Fruit fly (Drosophila melanogaster) whole organism, embryonic: ENCODE data around the gene MtnC.

Experiments
- Aef1 ChIP-seq: fragments of 200-800 bp; sonication (Bioruptor generic); IDR thresholded peaks from 3 replicates; pipeline ENCODE4 v1.3.6; 2022; ENCODE audit warnings: missing biosample characterization, missing genetic modification characterization
- CG10366 ChIP-seq: fragments of 200-800 bp; sonication (Bioruptor generic); IDR thresholded peaks from 2 replicates; pipeline ENCODE4 v1.3.6; 2022; ENCODE audit warnings: missing biosample characterization, missing genetic modification characterization
- CG10959 ChIP-seq: fragments of 200-800 bp; sonication (Bioruptor generic); IDR thresholded peaks from 2 replicates; pipeline ENCODE4 v1.3.6; 2022; ENCODE audit warnings: missing biosample characterization, missing genetic modification characterization
- CG11560 ChIP-seq: fragments of 200-800 bp; sonication (Bioruptor generic); IDR thresholded peaks from 3 replicates; pipeline ENCODE4 v1.3.6; 2022; ENCODE audit warnings: missing biosample characterization, missing genetic modification characterization
- CG11723 ChIP-seq: fragments of 200-800 bp; sonication (Bioruptor generic); optimal IDR thresholded peaks from 2 replicates; lab custom pipeline; 2017; ENCODE audit warnings: missing biosample characterization, mild to moderate bottlenecking, missing genetic modification characterization
- CG12155 ChIP-seq: fragments of 200-800 bp; sonication (Bioruptor generic); optimal IDR thresholded peaks from 3 replicates; lab custom pipeline; 2016; ENCODE audit warnings: missing biosample characterization, missing genetic modification characterization
- CG13123 ChIP-seq: fragments of 200-800 bp; sonication (Bioruptor generic); optimal IDR thresholded peaks from 2 replicates; lab custom pipeline; 2016; ENCODE audit warnings: missing biosample characterization, missing genetic modification characterization
- CG13296 ChIP-seq: fragments of 200-800 bp; sonication (Bioruptor generic); optimal IDR thresholded peaks from 3 replicates; lab custom pipeline; 2018; ENCODE audit warnings: missing biosample characterization, mild to moderate bottlenecking, missing genetic modification characterization
- CG1603 ChIP-seq: fragments of 200-800 bp; sonication (Bioruptor generic); optimal IDR thresholded peaks from 2 replicates; lab custom pipeline; 2019; ENCODE audit warnings: missing biosample characterization, mild to moderate bottlenecking, missing genetic modification characterization, moderate library complexity
- CG2120 ChIP-seq: fragments of 200-800 bp; sonication (Bioruptor generic); optimal IDR thresholded peaks from 3 replicates; lab custom pipeline; 2016; ENCODE audit warnings: missing biosample characterization, missing genetic modification characterization
- CG2202 ChIP-seq: fragments of 200-800 bp; sonication (Bioruptor generic); optimal IDR thresholded peaks from 2 replicates; lab custom pipeline; 2018; ENCODE audit warnings: missing biosample characterization, mild to moderate bottlenecking, missing genetic modification characterization
- CG31441 ChIP-seq: fragments of 200-800 bp; sonication (Bioruptor generic); IDR thresholded peaks from 2 replicates; pipeline ENCODE4 v1.3.6; 2022; ENCODE audit warnings: missing biosample characterization, missing genetic modification characterization
- CG3163 ChIP-seq: fragments of 200-800 bp; sonication (Bioruptor generic); optimal IDR thresholded peaks from 3 replicates; lab custom pipeline; 2016; ENCODE audit warnings: missing biosample characterization, missing genetic modification characterization
- CG32772 ChIP-seq: fragments of 200-800 bp; sonication (Bioruptor generic); IDR thresholded peaks from 2 replicates; pipeline ENCODE4 v1.3.6; 2022; ENCODE audit warnings: missing biosample characterization, missing genetic modification characterization
- CG3407 ChIP-seq: fragments of 200-800 bp; sonication (Bioruptor generic); optimal IDR thresholded peaks from 2 replicates; lab custom pipeline; 2018; ENCODE audit warnings: missing biosample characterization, mild to moderate bottlenecking, missing genetic modification characterization
- CG4707 ChIP-seq: fragments of 200-800 bp; sonication (Bioruptor generic); optimal IDR thresholded peaks from 2 replicates; lab custom pipeline; 2018; ENCODE audit warnings: missing biosample characterization, mild to moderate bottlenecking, missing genetic modification characterization, moderate library complexity
- CG6272 ChIP-seq: fragments of 200-800 bp; sonication (Bioruptor generic); IDR thresholded peaks from 2 replicates; pipeline ENCODE4 v1.3.6; 2022; ENCODE audit warnings: missing biosample characterization, missing genetic modification characterization
- CG6765 ChIP-seq: fragments of 200-800 bp; sonication (Bioruptor generic); optimal IDR thresholded peaks from 3 replicates; lab custom pipeline; 2017; ENCODE audit warnings: missing biosample characterization, mild to moderate bottlenecking, missing genetic modification characterization
- CG7556 ChIP-seq: fragments of 200-800 bp; sonication (Bioruptor generic); optimal IDR thresholded peaks from 2 replicates; lab custom pipeline; 2017; ENCODE audit warnings: missing biosample characterization, mild to moderate bottlenecking, missing genetic modification characterization
- CG7963 ChIP-seq: fragments of 200-800 bp; sonication (Bioruptor generic); IDR thresholded peaks from 3 replicates; pipeline ENCODE4 v1.3.6; 2022; ENCODE audit warnings: missing biosample characterization, missing genetic modification characterization; ENCODE audit not compliant: partially characterized antibody
- CG8765 ChIP-seq: fragments of 200-800 bp; sonication (Bioruptor generic); IDR thresholded peaks from 2 replicates; pipeline ENCODE4 v1.3.6; 2022; ENCODE audit warnings: missing biosample characterization, missing genetic modification characterization
- CG8944 ChIP-seq: fragments of 200-800 bp; sonication (Bioruptor generic); optimal IDR thresholded peaks from 3 replicates; lab custom pipeline; 2016; ENCODE audit warnings: missing biosample characterization, missing genetic modification characterization
- CG9609 ChIP-seq: fragments of 200-800 bp; sonication (Bioruptor generic); optimal IDR thresholded peaks from 3 replicates; lab custom pipeline; 2016; ENCODE audit warnings: missing biosample characterization, missing genetic modification characterization
- CkIIα-i1 ChIP-seq: fragments of 200-800 bp; sonication (Bioruptor generic); IDR thresholded peaks from 2 replicates; pipeline ENCODE4 v1.3.6; 2022; ENCODE audit warnings: missing biosample characterization, missing genetic modification characterization
- Dad ChIP-seq: fragments of 200-800 bp; sonication (Bioruptor generic); optimal IDR thresholded peaks from 3 replicates; lab custom pipeline; 2016; ENCODE audit warnings: missing biosample characterization, missing genetic modification characterization
- HLH4C ChIP-seq: fragments of 200-800 bp; sonication (Bioruptor generic); IDR thresholded peaks from 3 replicates; pipeline ENCODE4 v1.3.6; 2022; ENCODE audit warnings: missing biosample characterization, missing genetic modification characterization; ENCODE audit not compliant: partially characterized antibody
- Hey ChIP-seq: fragments of 200-800 bp; sonication (Bioruptor generic); optimal IDR thresholded peaks from 3 replicates; lab custom pipeline; 2018; ENCODE audit warnings: missing biosample characterization, mild to moderate bottlenecking, missing genetic modification characterization
- Oaz ChIP-seq: fragments of 200-800 bp; sonication (Bioruptor generic); IDR thresholded peaks from 2 replicates; pipeline ENCODE4 v1.3.6; 2022; ENCODE audit warnings: missing biosample characterization, missing genetic modification characterization
- Rfx ChIP-seq: fragments of 200-800 bp; sonication (Bioruptor generic); IDR thresholded peaks from 2 replicates; pipeline ENCODE4 v1.3.6; 2022; ENCODE audit warnings: missing biosample characterization, missing genetic modification characterization
- Sin3A ChIP-seq: fragments of >200 bp; optimal IDR thresholded peaks from 2 replicates; lab custom pipeline; 2018
- Spps ChIP-seq: fragments of 200-800 bp; sonication (Bioruptor generic); optimal IDR thresholded peaks from 2 replicates; lab custom pipeline; 2018; ENCODE audit warnings: missing biosample characterization, mild to moderate bottlenecking, missing genetic modification characterization
- Xrp1 ChIP-seq: fragments of 200-800 bp; sonication (Bioruptor generic); IDR thresholded peaks from 2 replicates; pipeline ENCODE4 v1.3.6; 2022; ENCODE audit warnings: missing biosample characterization, missing genetic modification characterization
- YL-1 ChIP-seq: fragments of 200-800 bp; sonication (Bioruptor generic); optimal IDR thresholded peaks from 3 replicates; lab custom pipeline; 2017; ENCODE audit warnings: missing biosample characterization, mild to moderate bottlenecking, missing genetic modification characterization
- amos ChIP-seq: fragments of 200-800 bp; sonication (Bioruptor generic); IDR thresholded peaks from 2 replicates; pipeline ENCODE4 v1.3.6; 2022; ENCODE audit warnings: missing biosample characterization, missing genetic modification characterization; ENCODE audit not compliant: partially characterized antibody
- ase ChIP-seq: fragments of 200-800 bp; sonication (Bioruptor generic); IDR thresholded peaks from 3 replicates; pipeline ENCODE4 v1.3.6; 2022; ENCODE audit warnings: missing biosample characterization, missing genetic modification characterization
- bsh ChIP-seq, 2 experiments: fragments of 200-800 bp; sonication (Bioruptor generic); optimal IDR thresholded peaks; 2 replicates each; lab custom pipeline; 2017 to 2018; ENCODE audit warnings: mild to moderate bottlenecking in 2 of 2, missing biosample characterization in 2 of 2, missing genetic modification characterization in 2 of 2, moderate library complexity in 1 of 2
- chm ChIP-seq: fragments of 200-800 bp; sonication (Bioruptor generic); IDR thresholded peaks from 2 replicates; pipeline ENCODE4 v1.3.6; 2022; ENCODE audit warnings: missing biosample characterization, missing genetic modification characterization
- emc ChIP-seq: fragments of 200-800 bp; sonication (Bioruptor generic); optimal IDR thresholded peaks from 2 replicates; lab custom pipeline; 2016; ENCODE audit warnings: missing biosample characterization, missing genetic modification characterization
- exex ChIP-seq: fragments of 200-800 bp; sonication (Bioruptor generic); optimal IDR thresholded peaks from 4 replicates; lab custom pipeline; 2018; ENCODE audit warnings: missing biosample characterization, mild to moderate bottlenecking, missing genetic modification characterization, moderate library complexity
- fd64A ChIP-seq: fragments of 200-800 bp; sonication (Bioruptor generic); optimal IDR thresholded peaks from 3 replicates; lab custom pipeline; 2018; ENCODE audit warnings: missing biosample characterization, mild to moderate bottlenecking, missing genetic modification characterization
- fd96Cb ChIP-seq: fragments of 200-800 bp; sonication (Bioruptor generic); optimal IDR thresholded peaks from 2 replicates; lab custom pipeline; 2018; ENCODE audit warnings: missing biosample characterization, mild to moderate bottlenecking, missing genetic modification characterization, moderate library complexity
- gcm ChIP-seq: fragments of 200-800 bp; sonication (Bioruptor generic); optimal IDR thresholded peaks from 2 replicates; lab custom pipeline; 2019; ENCODE audit warnings: missing biosample characterization, mild to moderate bottlenecking, missing genetic modification characterization, moderate library complexity
- hkb ChIP-seq, 2 experiments: fragments of 200-800 bp in 1 of 2; fragments of >200 bp in 1 of 2; sonication (Bioruptor generic) in 1 of 2; IDR thresholded peaks in 1 of 2; optimal IDR thresholded peaks in 1 of 2; 2 replicates each; pipeline versions ENCODE4 v1.3.6 to Lab custom; 2017 to 2022; ENCODE audit warnings: missing biosample characterization in 1 of 2, missing genetic modification characterization in 1 of 2
- nau ChIP-seq: fragments of 200-800 bp; sonication (Bioruptor generic); optimal IDR thresholded peaks from 3 replicates; lab custom pipeline; 2017; ENCODE audit warnings: missing biosample characterization, mild to moderate bottlenecking, missing genetic modification characterization, missing genetic modification reagents
- org-1 ChIP-seq: fragments of 200-800 bp; sonication (Bioruptor generic); optimal IDR thresholded peaks from 2 replicates; lab custom pipeline; 2017; ENCODE audit warnings: missing biosample characterization, missing genetic modification characterization
- p53 ChIP-seq: fragments of 200-800 bp; sonication (Bioruptor generic); optimal IDR thresholded peaks from 2 replicates; lab custom pipeline; 2016; ENCODE audit warnings: missing biosample characterization, missing genetic modification characterization
- pb ChIP-seq: fragments of 200-800 bp; sonication (Bioruptor generic); optimal IDR thresholded peaks from 3 replicates; lab custom pipeline; 2016; ENCODE audit warnings: missing biosample characterization, missing genetic modification characterization
- sob ChIP-seq: fragments of 200-800 bp; sonication (Bioruptor generic); IDR thresholded peaks from 2 replicates; pipeline ENCODE4 v1.3.6; 2022; ENCODE audit warnings: missing biosample characterization, missing genetic modification characterization
- sr ChIP-seq: fragments of 200-800 bp; sonication (Bioruptor generic); IDR thresholded peaks from 3 replicates; pipeline ENCODE4 v1.3.6; 2022; ENCODE audit warnings: missing biosample characterization, missing genetic modification characterization
- sug ChIP-seq: fragments of 200-800 bp; optimal IDR thresholded peaks from 2 replicates; lab custom pipeline; 2019; ENCODE audit warnings: missing biosample characterization, mild to moderate bottlenecking, missing genetic modification characterization, moderate library complexity
- toy ChIP-seq: fragments of 200-800 bp; sonication (Bioruptor generic); IDR thresholded peaks from 2 replicates; pipeline ENCODE4 v1.3.6; 2022; ENCODE audit warnings: missing biosample characterization, missing genetic modification characterization
- yki ChIP-seq: fragments of >200 bp; optimal IDR thresholded peaks from 3 replicates; lab custom pipeline; 2018

The MtnC gene

DNA sequence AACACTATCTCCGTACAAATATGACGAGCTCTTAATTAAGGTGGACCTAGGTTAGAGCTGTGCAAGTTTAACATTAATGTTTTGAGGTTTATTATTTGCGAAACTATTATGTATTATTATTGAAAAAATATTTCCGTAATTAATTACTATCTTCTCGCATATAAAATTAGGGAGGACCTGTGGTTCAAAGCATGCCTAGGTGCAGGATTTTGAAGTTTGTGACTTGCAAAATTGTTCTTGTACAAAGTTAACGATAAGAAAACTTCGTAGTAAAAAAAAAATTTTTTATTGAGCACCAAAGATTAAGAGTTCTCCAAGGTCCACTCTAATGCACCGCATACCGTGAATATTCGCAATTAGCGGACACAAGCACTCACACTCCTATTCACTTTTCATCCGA is 47.3 kb upstream of the MtnC start (continued):
- TF ChIP-seq CG13123 (GFP tag; lab: Kevin White, UChicago) (no peak), Spps (tag; lab: Kevin White, UChicago) (no peak), Xrp1 (peak; percentile 39; the same call in 1 of the 2 replicates), yki (lab: Kevin White, UChicago) (no peak), amos (GFP tag; lab: Robert Waterston, UW) (no peak), Sin3A (lab: Kevin White, UChicago) (no peak), ase (0 out of 3 replicates have a peak, but pooled peaks have one; percentile 4), CG8944 (no peak), YL-1 (GFP tag; lab: Kevin White, UChicago) (no peak), CG3163 (GFP tag; lab: Kevin White, UChicago) (no peak), sug (tag; lab: Kevin White, UChicago) (peak; percentile 21), sr (GFP tag; lab: Robert Waterston, UW) (no peak), Dad (GFP tag; lab: Kevin White, UChicago) (no peak), gcm (no peak), hkb (optimal IDR thresholded peaks at IDR 0.05; lab: Kevin White, UChicago) (no peak), hkb (GFP tag; IDR thresholded peaks at IDR 0.05; lab: Robert Waterston, UW) (peak; percentile 72), CG12155 (GFP tag; lab: Kevin White, UChicago) (peak; percentile 2), CG32772 (GFP tag; lab: Robert Waterston, UW) (peak; percentile 29; the same call in 1 of the 2 replicates), sob (GFP tag; lab: Robert Waterston, UW) (peak; percentile 43; the same call in 1 of the 2 replicates), exex (tag; lab: Kevin White, UChicago) (no peak), bsh (GFP tag; optimal IDR thresholded peaks at IDR 0.05; lab: Kevin White, UChicago) (no peak), HLH4C (GFP tag; lab: Robert Waterston, UW) (0 out of 3 replicates have a peak, but pooled peaks have one; percentile 39), toy (GFP tag; lab: Robert Waterston, UW) (no peak), CG1603 (no peak), fd64A (GFP tag; lab: Kevin White, UChicago) (no peak), pb (GFP tag; lab: Kevin White, UChicago) (no peak), CG11560 (tag; lab: Robert Waterston, UW) (no peak), CG10959 (GFP tag; lab: Robert Waterston, UW) (no peak), CG11723 (no peak), CG2202 (tag; lab: Kevin White, UChicago) (no peak), CkIIα-i1 (no peak), org-1 (no peak), Oaz (GFP tag; lab: Robert Waterston, UW) (no peak), CG3407 (GFP tag; lab: Kevin White, UChicago) (no peak), chm (GFP tag; lab: Robert Waterston, UW) (no peak), CG2120 (GFP tag; lab: Kevin White, UChicago) (peak; percentile 41), p53 (GFP tag; lab: Kevin White, UChicago) (no peak), CG6272 (GFP tag; lab: Robert Waterston, UW) (no peak), CG10366 (GFP tag; lab: Robert Waterston, UW) (no peak), Aef1 (GFP tag; lab: Robert Waterston, UW) (no peak; the same call in 2 of the 3 replicates), CG7963 (no peak), Rfx (no peak), CG8765 (GFP tag; lab: Robert Waterston, UW) (no peak), CG13296 (GFP tag; lab: Kevin White, UChicago) (peak; percentile 39), nau (GFP tag; lab: Kevin White, UChicago) (peak; percentile 69), Hey (tag; lab: Kevin White, UChicago) (no peak), fd96Cb (tag; lab: Kevin White, UChicago) (peak; percentile 24), CG31441 (GFP tag; lab: Robert Waterston, UW) (peak; percentile 60; the same call in 1 of the 2 replicates), emc (GFP tag; lab: Kevin White, UChicago) (peak; percentile 15), CG7556 (GFP tag; lab: Kevin White, UChicago) (peak; percentile 11), CG9609 (GFP tag; lab: Kevin White, UChicago) (no peak), CG4707 (no peak), CG6765 (GFP tag; lab: Kevin White, UChicago) (no peak)
